Worm (Caenorhabditis elegans) whole organism, young adult: Measurements from ENCODE around the gene M162.5.

Experiments used
- B0261.1 ChIP-seq: sonication (generic microtip); optimal IDR thresholded peaks from 2 replicates; lab custom pipeline; 2016; ENCODE audit warnings: mild to moderate bottlenecking, missing genetic modification characterization, moderate library complexity, missing compliant biosample characterization
- B0336.3 ChIP-seq: fragments of 200-800 bp; sonication (Bioruptor generic); IDR thresholded peaks from 2 replicates; pipeline ENCODE4 v1.3.6; 2022; ENCODE audit warnings: missing genetic modification characterization, missing compliant biosample characterization
- C17E4.6 ChIP-seq: fragments of 200-800 bp; sonication (Bioruptor generic); IDR thresholded peaks from 2 replicates; pipeline ENCODE4 v1.3.6; 2022; ENCODE audit warnings: missing genetic modification reagents, missing genetic modification characterization, missing compliant biosample characterization
- F39B2.1 ChIP-seq: fragments of 200-800 bp; sonication (Bioruptor generic); IDR thresholded peaks from 2 replicates; pipeline ENCODE4 v1.3.6; 2022; ENCODE audit warnings: missing genetic modification reagents, missing genetic modification characterization, missing compliant biosample characterization
- F55B11.4 ChIP-seq: sonication (generic microtip); optimal IDR thresholded peaks from 2 replicates; lab custom pipeline; 2016; ENCODE audit warnings: missing compliant biosample characterization, missing genetic modification characterization, borderline replicate concordance; ENCODE audit not compliant: insufficient read depth
- T07F8.4 ChIP-seq: sonication (generic microtip); optimal IDR thresholded peaks from 2 replicates; lab custom pipeline; 2016; ENCODE audit warnings: mild to moderate bottlenecking, missing genetic modification characterization, moderate library complexity, missing compliant biosample characterization
- T26A5.8 ChIP-seq: sonication (generic microtip); optimal IDR thresholded peaks from 2 replicates; lab custom pipeline; 2016; ENCODE audit warnings: missing genetic modification characterization, missing compliant biosample characterization
- Y53G8AR.9 ChIP-seq: fragments of 200-800 bp; sonication (Bioruptor generic); conservative IDR thresholded peaks from 2 replicates; pipeline ENCODE4 v1.3.6; 2022; ENCODE audit warnings: missing genetic modification reagents, missing genetic modification characterization, missing compliant biosample characterization
- ZK185.1 ChIP-seq: sonication (generic microtip); optimal IDR thresholded peaks from 2 replicates; lab custom pipeline; 2016; ENCODE audit warnings: mild to moderate bottlenecking, missing genetic modification characterization, missing compliant biosample characterization; ENCODE audit not compliant: poor library complexity, severe bottlenecking
- atf-7 ChIP-seq: sonication (generic microtip); optimal IDR thresholded peaks from 2 replicates; lab custom pipeline; 2017; ENCODE audit warnings: mild to moderate bottlenecking, missing genetic modification characterization, missing compliant biosample characterization
- attf-3 ChIP-seq: fragments of 200-800 bp; sonication (Bioruptor generic); conservative IDR thresholded peaks from 2 replicates; pipeline ENCODE4 v1.3.6; 2022; ENCODE audit warnings: missing genetic modification reagents, missing genetic modification characterization, missing compliant biosample characterization
- bed-1 ChIP-seq: fragments of 200-800 bp; sonication (Bioruptor generic); IDR thresholded peaks from 2 replicates; pipeline ENCODE4 v1.3.6; 2022; ENCODE audit warnings: missing genetic modification reagents, missing genetic modification characterization, missing compliant biosample characterization
- bed-2 ChIP-seq: fragments of 200-800 bp; sonication (Bioruptor generic); IDR thresholded peaks from 2 replicates; pipeline ENCODE4 v1.3.6; 2022; ENCODE audit warnings: missing genetic modification reagents, missing genetic modification characterization, missing compliant biosample characterization
- cebp-1 ChIP-seq, 2 experiments: fragments of 200-800 bp in 1 of 2; sonication (Bioruptor generic) in 1 of 2; sonication (generic microtip) in 1 of 2; IDR thresholded peaks in 1 of 2; optimal IDR thresholded peaks in 1 of 2; 2 replicates each; pipeline versions ENCODE4 v1.3.6 to Lab custom; 2017 to 2022; ENCODE audit warnings: missing compliant biosample characterization in 2 of 2, missing genetic modification characterization in 2 of 2, mild to moderate bottlenecking in 1 of 2, missing genetic modification reagents in 1 of 2, moderate library complexity in 1 of 2
- ceh-100 ChIP-seq: fragments of 200-800 bp; sonication (Bioruptor generic); IDR thresholded peaks from 2 replicates; pipeline ENCODE4 v1.3.6; 2022; ENCODE audit warnings: missing genetic modification reagents, missing genetic modification characterization, missing compliant biosample characterization
- ceh-79 ChIP-seq: sonication (generic microtip); optimal IDR thresholded peaks from 2 replicates; lab custom pipeline; 2017; ENCODE audit warnings: mild to moderate bottlenecking, missing genetic modification characterization, missing compliant biosample characterization
- dox-1 ChIP-seq: fragments of 200-800 bp; sonication (Bioruptor generic); IDR thresholded peaks from 2 replicates; pipeline ENCODE4 v1.3.6; 2022; ENCODE audit warnings: missing genetic modification reagents, missing genetic modification characterization, missing compliant biosample characterization
- dpl-1 ChIP-seq: fragments of 150-350 bp; optimal IDR thresholded peaks from 2 replicates; lab custom pipeline; 2014; ENCODE audit warnings: missing biosample characterization, missing genetic modification reagents, missing genetic modification characterization
- egl-18 ChIP-seq: fragments of 200-800 bp; sonication (Bioruptor generic); IDR thresholded peaks from 2 replicates; pipeline ENCODE4 v1.3.6; 2022; ENCODE audit warnings: missing genetic modification reagents, missing genetic modification characterization, missing compliant biosample characterization
- egrh-3 ChIP-seq: fragments of 200-800 bp; sonication (Bioruptor generic); IDR thresholded peaks from 2 replicates; pipeline ENCODE4 v1.3.6; 2022; ENCODE audit warnings: missing genetic modification reagents, missing genetic modification characterization, missing compliant biosample characterization
- fkh-3 ChIP-seq: sonication (generic microtip); optimal IDR thresholded peaks from 2 replicates; lab custom pipeline; 2016; ENCODE audit warnings: mild to moderate bottlenecking, missing genetic modification characterization, missing compliant biosample characterization
- hsf-1 ChIP-seq: fragments of 200-800 bp; sonication (Bioruptor generic); IDR thresholded peaks from 2 replicates; pipeline ENCODE4 v1.3.6; 2022; ENCODE audit warnings: missing genetic modification reagents, missing genetic modification characterization, missing compliant biosample characterization
- let-526 ChIP-seq: fragments of 200-800 bp; sonication (Bioruptor generic); IDR thresholded peaks from 2 replicates; pipeline ENCODE4 v1.3.6; 2022; ENCODE audit warnings: missing genetic modification reagents, missing genetic modification characterization, missing compliant biosample characterization
- let-607 ChIP-seq, 2 experiments: fragments of 200-800 bp in 1 of 2; sonication (Bioruptor generic) in 1 of 2; sonication (generic microtip) in 1 of 2; optimal IDR thresholded peaks; 2 replicates each; lab custom pipeline; 2016 to 2018; ENCODE audit warnings: mild to moderate bottlenecking in 2 of 2, missing compliant biosample characterization in 2 of 2, missing genetic modification characterization in 2 of 2, moderate library complexity in 2 of 2, missing genotype in 1 of 2
- lin-26 ChIP-seq: fragments of 200-800 bp; sonication (Bioruptor generic); IDR thresholded peaks from 2 replicates; pipeline ENCODE4 v1.3.6; 2022; ENCODE audit warnings: missing genetic modification reagents, missing genetic modification characterization, missing compliant biosample characterization
- lsy-27 ChIP-seq: sonication (generic microtip); optimal IDR thresholded peaks from 2 replicates; lab custom pipeline; 2017; ENCODE audit warnings: missing genetic modification characterization, mild to moderate bottlenecking, missing compliant biosample characterization, antibody characterized with exemption, missing genotype, borderline replicate concordance; ENCODE audit not compliant: insufficient read depth
- madf-10 ChIP-seq: sonication (generic microtip); optimal IDR thresholded peaks from 2 replicates; lab custom pipeline; 2016; ENCODE audit warnings: mild to moderate bottlenecking, missing genetic modification characterization, missing compliant biosample characterization
- madf-3 ChIP-seq: fragments of 200-800 bp; sonication (Bioruptor generic); IDR thresholded peaks from 2 replicates; pipeline ENCODE4 v1.3.6; 2022; ENCODE audit warnings: missing genetic modification reagents, missing genetic modification characterization, missing compliant biosample characterization
- mcd-1 ChIP-seq: fragments of 200-800 bp; sonication (Bioruptor generic); IDR thresholded peaks from 2 replicates; pipeline ENCODE4 v1.3.6; 2022; ENCODE audit warnings: missing genetic modification reagents, missing genetic modification characterization, missing compliant biosample characterization
- mes-4 ChIP-seq: sonication (generic microtip); optimal IDR thresholded peaks from 2 replicates; lab custom pipeline; 2016; ENCODE audit warnings: missing genotype, missing genetic modification characterization, missing compliant biosample characterization
- nhr-90 ChIP-seq: sonication (generic microtip); optimal IDR thresholded peaks from 2 replicates; lab custom pipeline; 2016; ENCODE audit warnings: missing genotype, mild to moderate bottlenecking, missing genetic modification characterization, missing compliant biosample characterization
- rpc-1 ChIP-seq, 2 experiments: fragments of 150-350 bp in 1 of 2; sonication (generic microtip) in 1 of 2; optimal IDR thresholded peaks; 2 replicates each; lab custom pipeline; 2014 to 2018; ENCODE audit warnings: missing biosample characterization in 1 of 2, missing genetic modification characterization in 1 of 2, missing genetic modification reagents in 1 of 2, missing genotype in 1 of 2
- sdz-38 ChIP-seq: sonication (generic microtip); optimal IDR thresholded peaks from 2 replicates; lab custom pipeline; 2016; ENCODE audit warnings: missing genotype, missing genetic modification characterization, missing compliant biosample characterization
- sea-2 ChIP-seq: fragments of 200-800 bp; sonication (Bioruptor generic); IDR thresholded peaks from 2 replicates; pipeline ENCODE4 v1.3.6; 2022; ENCODE audit warnings: missing genetic modification characterization, missing compliant biosample characterization
- snpc-1.3 ChIP-seq: sonication (generic microtip); optimal IDR thresholded peaks from 2 replicates; lab custom pipeline; 2017; ENCODE audit warnings: missing genetic modification characterization, mild to moderate bottlenecking, missing compliant biosample characterization, antibody characterized with exemption, moderate library complexity, missing genotype, missing genetic modification reagents; ENCODE audit not compliant: insufficient read depth
- snpc-4 ChIP-seq, 5 experiments: fragments of 150-350 bp in 1 of 5; sonication (generic microtip) in 4 of 5; optimal IDR thresholded peaks; 2 replicates each; lab custom pipeline; 2014 to 2018; ENCODE audit warnings: missing genetic modification characterization in 5 of 5, missing biosample characterization in 3 of 5, antibody characterized with exemption in 2 of 5, mild to moderate bottlenecking in 2 of 5, missing compliant biosample characterization in 2 of 5, missing genotype in 2 of 5, moderate library complexity in 2 of 5, missing genetic modification reagents in 1 of 5
- sptf-2 ChIP-seq: fragments of 200-800 bp; sonication (Bioruptor generic); optimal IDR thresholded peaks from 2 replicates; lab custom pipeline; 2018; ENCODE audit warnings: mild to moderate bottlenecking, missing genetic modification characterization, missing compliant biosample characterization
- tbx-9 ChIP-seq: sonication (generic microtip); optimal IDR thresholded peaks from 2 replicates; lab custom pipeline; 2016; ENCODE audit warnings: borderline replicate concordance, missing genetic modification characterization, inconsistent platforms, missing compliant biosample characterization
- unc-62 ChIP-seq: fragments of 150-350 bp; optimal IDR thresholded peaks from 2 replicates; lab custom pipeline; 2014; ENCODE audit warnings: missing biosample characterization, missing genetic modification reagents, missing genetic modification characterization
- xnd-1 ChIP-seq: sonication (generic microtip); optimal IDR thresholded peaks from 2 replicates; lab custom pipeline; 2016; ENCODE audit warnings: missing genotype, missing genetic modification reagents, missing genetic modification characterization, missing compliant biosample characterization
- zfh-2 ChIP-seq: fragments of 200-800 bp; sonication (Bioruptor generic); conservative IDR thresholded peaks from 2 replicates; pipeline ENCODE4 v1.3.6; 2022; ENCODE audit warnings: missing genetic modification reagents, missing genetic modification characterization, missing compliant biosample characterization
- zim-3 ChIP-seq: sonication (generic microtip); optimal IDR thresholded peaks from 2 replicates; lab custom pipeline; 2017; ENCODE audit warnings: mild to moderate bottlenecking, missing genetic modification characterization, moderate library complexity, missing compliant biosample characterization
- ztf-25 ChIP-seq: fragments of 200-800 bp; sonication (Bioruptor generic); IDR thresholded peaks from 2 replicates; pipeline ENCODE4 v1.3.6; 2022; ENCODE audit warnings: missing genetic modification reagents, missing genetic modification characterization, missing compliant biosample characterization
- ztf-28 ChIP-seq: fragments of 200-800 bp; sonication (Bioruptor generic); IDR thresholded peaks from 2 replicates; pipeline ENCODE4 v1.3.6; 2022; ENCODE audit warnings: missing genetic modification reagents, missing genetic modification characterization, missing compliant biosample characterization

Gene M162.5

ce11 chrV:19718660-19719059, 42.2 kb upstream of the M162.5 start:
- TF ChIP-seq hsf-1 = no peak
- TF ChIP-seq F39B2.1 (GFP tag; lab: Robert Waterston, UW) = no peak
- TF ChIP-seq ceh-100 = no peak
- no peak for TF ChIP-seq egrh-3
- no peak for TF ChIP-seq ceh-79 (tag; lab: Kevin White, UChicago)
- TF ChIP-seq T07F8.4 (tag; lab: Kevin White, UChicago) = no peak
- TF ChIP-seq attf-3 (GFP tag; lab: Robert Waterston, UW) = no peak
- no peak for TF ChIP-seq T26A5.8 (tag; lab: Kevin White, UChicago)
- no peak for TF ChIP-seq F55B11.4 (tag; lab: Kevin White, UChicago)
- TF ChIP-seq fkh-3 (tag; lab: Kevin White, UChicago) = no peak
- TF ChIP-seq mes-4 = no peak
- no peak for TF ChIP-seq lin-26 (GFP tag; lab: Robert Waterston, UW)
- no peak for TF ChIP-seq let-607 (tag; optimal IDR thresholded peaks at IDR 0.05; lab: Kevin White, UChicago)
- no peak for TF ChIP-seq ztf-25 (GFP tag; lab: Robert Waterston, UW)
- TF ChIP-seq bed-2 = no peak
- TF ChIP-seq xnd-1 (tag; lab: Kevin White, UChicago) = no peak
- no peak for TF ChIP-seq unc-62 (GFP tag; lab: Kevin White, UChicago)
- TF ChIP-seq lsy-27 = no peak
- TF ChIP-seq cebp-1 (GFP tag; IDR thresholded peaks at IDR 0.05; lab: Robert Waterston, UW) = no peak
- no peak for TF ChIP-seq cebp-1 (tag; optimal IDR thresholded peaks at IDR 0.05; lab: Kevin White, UChicago)
- TF ChIP-seq tbx-9 (tag; lab: Kevin White, UChicago) = no peak
- TF ChIP-seq, all 124 proteins: peak for 0

- TF ChIP-seq Y53G8AR.9 (GFP tag; lab: Robert Waterston, UW) = no peak
- no peak for TF ChIP-seq dox-1 (GFP tag; lab: Robert Waterston, UW)
- no peak for TF ChIP-seq egrh-3
- no peak for TF ChIP-seq ZK185.1 (tag; lab: Kevin White, UChicago)
- no peak for TF ChIP-seq sptf-2
- TF ChIP-seq sdz-38 (tag; lab: Kevin White, UChicago) = no peak
- TF ChIP-seq mcd-1 (GFP tag; lab: Robert Waterston, UW) = no peak
These were observed 41.6 kb upstream of the M162.5 start, which contains the start of gene Y116F11A.6 for ce11 chrV:19719253-19719652. TSS of gene Y116F11A.6 (plus strand) at chrV:19719553.

- TF ChIP-seq egrh-3 (peak; percentile 39; the same call in 1 of the 2 replicates), madf-3 (GFP tag; lab: Robert Waterston, UW) (peak; percentile 65; the same call in 1 of the 2 replicates), madf-10 (tag; lab: Kevin White, UChicago) (peak; percentile 14), Y53G8AR.9 (GFP tag; lab: Robert Waterston, UW) (no peak), nhr-90 (tag; lab: Kevin White, UChicago) (peak; percentile 4), mcd-1 (GFP tag; lab: Robert Waterston, UW) (peak; percentile 52), atf-7 (tag; lab: Kevin White, UChicago) (no peak), dox-1 (GFP tag; lab: Robert Waterston, UW) (peak; percentile 63; the same call in 1 of the 2 replicates), rpc-1 (optimal IDR thresholded peaks at IDR 0.05; lab: Kevin White, UChicago) (peak; percentile 53), rpc-1 (tag; optimal IDR thresholded peaks at IDR 0.05; lab: Kevin White, UChicago) (peak; percentile 71), let-526 (no peak), lin-26 (GFP tag; lab: Robert Waterston, UW) (0 out of 2 replicates have a peak, but pooled peaks have one; percentile 68), B0336.3 (GFP tag; lab: Robert Waterston, UW) (no peak), dpl-1 (GFP tag; lab: Kevin White, UChicago) (no peak), bed-1 (GFP tag; lab: Robert Waterston, UW) (no peak), snpc-1.3 (tag; lab: Kevin White, UChicago) (no peak), egl-18 (GFP tag; lab: Robert Waterston, UW) (no peak), ztf-28 (GFP tag; lab: Robert Waterston, UW) (peak; percentile 71; the same call in 1 of the 2 replicates), snpc-4 (GFP tag; optimal IDR thresholded peaks at IDR 0.05; lab: Kevin White, UChicago) (peak; percentile 27), snpc-4 (tag; optimal IDR thresholded peaks at IDR 0.05; lab: Kevin White, UChicago) (peak in 1 of 4 experiments; percentile 36), B0261.1 (tag; lab: Kevin White, UChicago) (peak; percentile 86), C17E4.6 (no peak), zfh-2 (GFP tag; lab: Robert Waterston, UW) (peak; percentile 56), zim-3 (tag; lab: Kevin White, UChicago) (peak; percentile 41), sea-2 (no peak)
These were observed 38.0 kb upstream of the M162.5 start for ce11 chrV:19722881-19723280.
